Worm (Caenorhabditis elegans): ENCODE results near the gene hil-2.

Gene hil-2

ce11 chrIV:6258967-6259366 lies 35.1 kb upstream of the hil-2 start:
- TF ChIP-seq ceh-16 (tag; optimal IDR thresholded peaks at IDR 0.05) (no peak), ztf-4 (tag; optimal IDR thresholded peaks at IDR 0.05) (no peak), peb-1 (tag; optimal IDR thresholded peaks at IDR 0.05) (no peak), nhr-11 (tag; optimal IDR thresholded peaks at IDR 0.05) (no peak), nhr-12 (tag; optimal IDR thresholded peaks at IDR 0.05) (no peak), ZK546.5 (tag; optimal IDR thresholded peaks at IDR 0.05) (no peak), sem-4 (tag; optimal IDR thresholded peaks at IDR 0.05) (no peak), ztf-11 (tag; optimal IDR thresholded peaks at IDR 0.05) (no peak), nhr-21 (tag; optimal IDR thresholded peaks at IDR 0.05) (no peak), lin-39 (tag; optimal IDR thresholded peaks at IDR 0.05) (no peak), ama-1 (optimal IDR thresholded peaks at IDR 0.05) (no peak), R02D3.7 (tag; optimal IDR thresholded peaks at IDR 0.05) (no peak), mdl-1 (tag; optimal IDR thresholded peaks at IDR 0.05) (no peak), gmeb-1 (tag; optimal IDR thresholded peaks at IDR 0.05) (no peak)

ce11 chrIV:6259732-6260131 lies 34.3 kb upstream of the hil-2 start, which contains the start of gene nlp-16:
nlp-16 (minus strand) TSS chrIV:6259832.
- TF ChIP-seq ztf-11 (tag; optimal IDR thresholded peaks at IDR 0.05) (no peak), Y55F3AM.14 (GFP tag; optimal IDR thresholded peaks at IDR 0.05) (no peak), F13H6.1 (tag; optimal IDR thresholded peaks at IDR 0.05) (no peak), aly-2 (tag; optimal IDR thresholded peaks at IDR 0.05) (no peak), lsy-2 (tag; optimal IDR thresholded peaks at IDR 0.05) (no peak), nhr-11 (tag; optimal IDR thresholded peaks at IDR 0.05) (no peak), mdl-1 (tag; optimal IDR thresholded peaks at IDR 0.05) (no peak), ceh-82 (tag; optimal IDR thresholded peaks at IDR 0.05) (no peak), fos-1 (tag; optimal IDR thresholded peaks at IDR 0.05) (no peak), ztf-1 (GFP tag; conservative IDR thresholded peaks at IDR 0.05) (no peak), unc-55 (GFP tag; optimal IDR thresholded peaks at IDR 0.05) (no peak), crh-2 (tag; optimal IDR thresholded peaks at IDR 0.05) (no peak), gmeb-1 (tag; optimal IDR thresholded peaks at IDR 0.05) (no peak), ceh-16 (tag; optimal IDR thresholded peaks at IDR 0.05) (no peak)

ce11 chrIV:6263244-6263643 lies 30.8 kb upstream of the hil-2 start, which contains the start of gene srv-28:
srv-28 (minus strand) TSS chrIV:6263344.
- TF ChIP-seq R02D3.7 (tag; optimal IDR thresholded peaks at IDR 0.05) (no peak), unc-39 (tag; optimal IDR thresholded peaks at IDR 0.05) (no peak), mab-5 (tag; optimal IDR thresholded peaks at IDR 0.05) (no peak), sma-3 (GFP tag; optimal IDR thresholded peaks at IDR 0.05) (no peak), peb-1 (tag; optimal IDR thresholded peaks at IDR 0.05) (no peak), crh-2 (tag; optimal IDR thresholded peaks at IDR 0.05) (no peak)

- no peak for TF ChIP-seq nhr-11 (tag; optimal IDR thresholded peaks at IDR 0.05)
Measured at ce11 chrIV:6266499-6266898, 27.5 kb upstream of the hil-2 start, which contains the start of gene srv-29. srv-29 (minus strand) TSS chrIV:6266599.

- TF ChIP-seq alr-1 (tag; optimal IDR thresholded peaks at IDR 0.05) (no peak), fos-1 (tag; optimal IDR thresholded peaks at IDR 0.05) (no peak), lin-13 (GFP tag; optimal IDR thresholded peaks at IDR 0.05) (no peak), nhr-25 (tag; optimal IDR thresholded peaks at IDR 0.05) (no peak), ztf-1 (GFP tag; conservative IDR thresholded peaks at IDR 0.05) (no peak)
Measured at ce11 chrIV:6269346-6269745, 24.7 kb upstream of the hil-2 start, which contains the start of gene srv-30. srv-30 (minus strand) TSS chrIV:6269446.

ce11 chrIV:6271923-6272322 lies 22.1 kb upstream of the hil-2 start, which contains the start of gene srv-31:
srv-31 (minus strand) TSS chrIV:6272023.
- TF ChIP-seq ceh-16 (tag; optimal IDR thresholded peaks at IDR 0.05) (no peak), mbf-1 (tag; optimal IDR thresholded peaks at IDR 0.05) (no peak), snpc-4 (tag; optimal IDR thresholded peaks at IDR 0.05) (no peak), ZK546.5 (tag; optimal IDR thresholded peaks at IDR 0.05) (no peak)

- peak; percentile 94 for TF ChIP-seq fos-1 (tag; optimal IDR thresholded peaks at IDR 0.05)
- peak; percentile 24 for TF ChIP-seq gmeb-1 (tag; optimal IDR thresholded peaks at IDR 0.05)
- no peak for TF ChIP-seq lsy-2 (tag; optimal IDR thresholded peaks at IDR 0.05)
Measured at ce11 chrIV:6275671-6276209, 18.3 kb upstream of the hil-2 start, which contains the start of the genes aat-4 and T13A10.1. aat-4 (minus strand) TSS chrIV:6275721. T13A10.1 (plus strand) TSS chrIV:6276081.

All from whole organism, L2 larva.